Fruit fly (Drosophila melanogaster) whole organism, embryonic: ENCODE data around the gene UQCR-14L.

Experiments used
- Abd-B ChIP-seq: fragments of 200-800 bp; sonication (Bioruptor generic); optimal IDR thresholded peaks from 2 replicates; lab custom pipeline; 2018; ENCODE audit warnings: missing biosample characterization, mild to moderate bottlenecking, missing genetic modification characterization, moderate library complexity
- Ada2b ChIP-seq: fragments of 200-800 bp; sonication (Bioruptor generic); IDR thresholded peaks from 2 replicates; pipeline ENCODE4 v1.3.6; 2022; ENCODE audit warnings: missing biosample characterization, missing genetic modification characterization
- Atf6 ChIP-seq: fragments of 200-800 bp; sonication (Bioruptor generic); IDR thresholded peaks from 2 replicates; pipeline ENCODE4 v1.3.6; 2022; ENCODE audit warnings: missing biosample characterization, missing genetic modification characterization
- BEAF-32 ChIP-seq: fragments of 200-800 bp; sonication (Bioruptor generic); optimal IDR thresholded peaks from 3 replicates; lab custom pipeline; 2017; ENCODE audit warnings: missing biosample characterization, missing genetic modification characterization, mild to moderate bottlenecking, moderate library complexity, missing genetic modification reagents
- Bgb ChIP-seq: fragments of 200-800 bp; sonication (Bioruptor generic); IDR thresholded peaks from 2 replicates; pipeline ENCODE4 v1.3.6; 2022; ENCODE audit warnings: missing biosample characterization, missing genetic modification characterization; ENCODE audit not compliant: partially characterized antibody
- CG10321 ChIP-seq: fragments of 200-800 bp; sonication (Bioruptor generic); IDR thresholded peaks from 2 replicates; pipeline ENCODE4 v1.3.6; 2022; ENCODE audit warnings: missing biosample characterization, missing genetic modification characterization
- CG10565 ChIP-seq: fragments of 200-800 bp; sonication (Bioruptor generic); optimal IDR thresholded peaks from 3 replicates; lab custom pipeline; 2016; ENCODE audit warnings: missing biosample characterization, mild to moderate bottlenecking, missing genetic modification characterization
- CG11504 ChIP-seq: fragments of 200-800 bp; sonication (Bioruptor generic); optimal IDR thresholded peaks from 3 replicates; lab custom pipeline; 2019; ENCODE audit warnings: missing biosample characterization, mild to moderate bottlenecking, missing genetic modification characterization, moderate library complexity
- CG15073 ChIP-seq: fragments of 200-800 bp; sonication (Bioruptor generic); optimal IDR thresholded peaks from 2 replicates; lab custom pipeline; 2016; ENCODE audit warnings: missing biosample characterization, missing genetic modification characterization
- CG15269 ChIP-seq: fragments of 200-800 bp; sonication (Bioruptor generic); optimal IDR thresholded peaks from 2 replicates; lab custom pipeline; 2018; ENCODE audit warnings: missing biosample characterization, mild to moderate bottlenecking, missing genetic modification characterization, moderate library complexity
- CG15601 ChIP-seq: fragments of 200-800 bp; sonication (Bioruptor generic); optimal IDR thresholded peaks from 3 replicates; lab custom pipeline; 2019; ENCODE audit warnings: missing biosample characterization, mild to moderate bottlenecking, missing genetic modification characterization, moderate library complexity
- CG16813 ChIP-seq: fragments of 200-800 bp; sonication (Bioruptor generic); IDR thresholded peaks from 3 replicates; pipeline ENCODE4 v1.3.6; 2022; ENCODE audit warnings: missing biosample characterization, missing genetic modification characterization; ENCODE audit not compliant: partially characterized antibody
- CG18764 ChIP-seq: fragments of 200-800 bp; sonication (Bioruptor generic); optimal IDR thresholded peaks from 3 replicates; lab custom pipeline; 2016; ENCODE audit warnings: missing biosample characterization, missing genetic modification characterization
- CG2120 ChIP-seq: fragments of 200-800 bp; sonication (Bioruptor generic); optimal IDR thresholded peaks from 3 replicates; lab custom pipeline; 2016; ENCODE audit warnings: missing biosample characterization, missing genetic modification characterization
- CG3726 ChIP-seq: fragments of 200-800 bp; sonication (Bioruptor generic); IDR thresholded peaks from 3 replicates; pipeline ENCODE4, ENCODE4 v1.3.6; 2022; ENCODE audit warnings: missing biosample characterization, missing genetic modification characterization
- CG4424 ChIP-seq: fragments of 200-800 bp; sonication (Bioruptor generic); optimal IDR thresholded peaks from 3 replicates; lab custom pipeline; 2016; ENCODE audit warnings: missing biosample characterization, missing genetic modification characterization
- CG4617 ChIP-seq: fragments of 200-800 bp; sonication (Bioruptor generic); optimal IDR thresholded peaks from 3 replicates; lab custom pipeline; 2016; ENCODE audit warnings: missing biosample characterization, missing genetic modification characterization, borderline replicate concordance
- CG5953 ChIP-seq: fragments of 200-800 bp; sonication (Bioruptor generic); IDR thresholded peaks from 2 replicates; pipeline ENCODE4 v1.3.6; 2022; ENCODE audit warnings: missing biosample characterization, missing genetic modification characterization
- CG6654 ChIP-seq: fragments of 200-800 bp; sonication (Bioruptor generic); optimal IDR thresholded peaks from 2 replicates; lab custom pipeline; 2017; ENCODE audit warnings: missing biosample characterization, mild to moderate bottlenecking, missing genetic modification characterization
- CG6689 ChIP-seq: fragments of 200-800 bp; sonication (Bioruptor generic); IDR thresholded peaks from 2 replicates; pipeline ENCODE4 v1.3.6; 2022; ENCODE audit warnings: missing biosample characterization, missing genetic modification characterization
- CG6765 ChIP-seq: fragments of 200-800 bp; sonication (Bioruptor generic); optimal IDR thresholded peaks from 3 replicates; lab custom pipeline; 2017; ENCODE audit warnings: missing biosample characterization, mild to moderate bottlenecking, missing genetic modification characterization
- CG7271 ChIP-seq: fragments of 200-800 bp; sonication (Bioruptor generic); optimal IDR thresholded peaks from 2 replicates; lab custom pipeline; 2018; ENCODE audit warnings: missing biosample characterization, mild to moderate bottlenecking, missing genetic modification characterization, moderate library complexity
- CG7556 ChIP-seq: fragments of 200-800 bp; sonication (Bioruptor generic); optimal IDR thresholded peaks from 2 replicates; lab custom pipeline; 2017; ENCODE audit warnings: missing biosample characterization, mild to moderate bottlenecking, missing genetic modification characterization
- CG7928 ChIP-seq: fragments of 200-800 bp; sonication (Bioruptor generic); optimal IDR thresholded peaks from 2 replicates; lab custom pipeline; 2017; ENCODE audit warnings: missing biosample characterization, mild to moderate bottlenecking, missing genetic modification characterization
- CG8765 ChIP-seq: fragments of 200-800 bp; sonication (Bioruptor generic); IDR thresholded peaks from 2 replicates; pipeline ENCODE4 v1.3.6; 2022; ENCODE audit warnings: missing biosample characterization, missing genetic modification characterization
- CG9932 ChIP-seq: fragments of 200-800 bp; sonication (Bioruptor generic); IDR thresholded peaks from 2 replicates; pipeline ENCODE4 v1.3.6; 2022; ENCODE audit warnings: missing biosample characterization, missing genetic modification characterization
- CTCF ChIP-seq: fragments of 200-800 bp; sonication (Bioruptor generic); optimal IDR thresholded peaks from 2 replicates; lab custom pipeline; 2017; ENCODE audit warnings: missing biosample characterization, mild to moderate bottlenecking, missing genetic modification characterization, moderate library complexity
- Chrac-16 ChIP-seq: fragments of 200-800 bp; sonication (Bioruptor generic); optimal IDR thresholded peaks from 3 replicates; lab custom pipeline; 2016; ENCODE audit warnings: missing biosample characterization, missing genetic modification characterization
- Doc3 ChIP-seq: fragments of 200-800 bp; sonication (Bioruptor generic); IDR thresholded peaks from 3 replicates; pipeline ENCODE4 v1.3.6; 2022; ENCODE audit warnings: missing biosample characterization, missing genetic modification characterization; ENCODE audit not compliant: partially characterized antibody
- E2f1 ChIP-seq: fragments of 200-800 bp; sonication (Bioruptor generic); IDR thresholded peaks from 2 replicates; pipeline ENCODE4 v1.3.6; 2022; ENCODE audit warnings: missing biosample characterization, missing genetic modification characterization
- HLH3B ChIP-seq: fragments of 200-800 bp; sonication (Bioruptor generic); IDR thresholded peaks from 2 replicates; pipeline ENCODE4 v1.3.6; 2022; ENCODE audit warnings: missing biosample characterization, missing genetic modification characterization
- Scr ChIP-seq: fragments of 200-800 bp; sonication (Bioruptor generic); IDR thresholded peaks from 2 replicates; pipeline ENCODE4 v1.3.6; 2022; ENCODE audit warnings: missing biosample characterization, missing genetic modification characterization; ENCODE audit not compliant: partially characterized antibody
- Sox102F ChIP-seq: fragments of 200-800 bp; sonication (Bioruptor generic); optimal IDR thresholded peaks from 2 replicates; lab custom pipeline; 2018; ENCODE audit warnings: missing biosample characterization, mild to moderate bottlenecking, missing genetic modification characterization, moderate library complexity
- Xrp1 ChIP-seq: fragments of 200-800 bp; sonication (Bioruptor generic); IDR thresholded peaks from 2 replicates; pipeline ENCODE4 v1.3.6; 2022; ENCODE audit warnings: missing biosample characterization, missing genetic modification characterization
- bigmax ChIP-seq: fragments of 200-800 bp; sonication (Bioruptor generic); optimal IDR thresholded peaks from 2 replicates; lab custom pipeline; 2018; ENCODE audit warnings: missing biosample characterization, mild to moderate bottlenecking, missing genetic modification characterization
- da ChIP-seq: fragments of 200-800 bp; sonication (Bioruptor generic); optimal IDR thresholded peaks from 2 replicates; lab custom pipeline; 2016; ENCODE audit warnings: missing biosample characterization, missing genetic modification characterization
- dm ChIP-seq: fragments of 200-800 bp; sonication (Bioruptor generic); optimal IDR thresholded peaks from 3 replicates; lab custom pipeline; 2016; ENCODE audit warnings: missing biosample characterization, missing genetic modification characterization
- h ChIP-seq: fragments of >200 bp; optimal IDR thresholded peaks from 2 replicates; lab custom pipeline; 2017
- lab ChIP-seq: fragments of 200-800 bp; sonication (Bioruptor generic); optimal IDR thresholded peaks from 3 replicates; lab custom pipeline; 2017; ENCODE audit warnings: missing biosample characterization, missing genetic modification characterization, mild to moderate bottlenecking, moderate library complexity, missing genetic modification reagents
- maf-S ChIP-seq: fragments of 200-800 bp; sonication (Bioruptor generic); optimal IDR thresholded peaks from 2 replicates; lab custom pipeline; 2016; ENCODE audit warnings: missing biosample characterization, missing genetic modification characterization
- nmo ChIP-seq: fragments of 200-800 bp; sonication (Bioruptor generic); optimal IDR thresholded peaks from 2 replicates; lab custom pipeline; 2018; ENCODE audit warnings: missing biosample characterization, mild to moderate bottlenecking, missing genetic modification characterization, moderate library complexity
- p53 ChIP-seq: fragments of 200-800 bp; sonication (Bioruptor generic); optimal IDR thresholded peaks from 2 replicates; lab custom pipeline; 2016; ENCODE audit warnings: missing biosample characterization, missing genetic modification characterization
- pzg ChIP-seq: fragments of 200-800 bp; sonication (Bioruptor generic); optimal IDR thresholded peaks from 3 replicates; lab custom pipeline; 2018; ENCODE audit warnings: missing biosample characterization, mild to moderate bottlenecking, missing genetic modification characterization, moderate library complexity
- ranshi ChIP-seq: fragments of 200-800 bp; sonication (Bioruptor generic); IDR thresholded peaks from 2 replicates; pipeline ENCODE4 v1.3.6; 2022; ENCODE audit warnings: missing biosample characterization, missing genetic modification characterization
- rib ChIP-seq: fragments of 200-800 bp; sonication (Bioruptor generic); IDR thresholded peaks from 2 replicates; pipeline ENCODE4 v1.3.6; 2022; ENCODE audit warnings: missing biosample characterization, missing genetic modification characterization
- sd ChIP-seq: fragments of 200-800 bp; sonication (Bioruptor generic); optimal IDR thresholded peaks from 3 replicates; lab custom pipeline; 2018; ENCODE audit warnings: missing biosample characterization, mild to moderate bottlenecking, missing genetic modification characterization, moderate library complexity
- slp2 ChIP-seq: fragments of 200-800 bp; sonication (Bioruptor generic); optimal IDR thresholded peaks from 2 replicates; lab custom pipeline; 2016; ENCODE audit warnings: missing biosample characterization, missing genetic modification characterization
- sob ChIP-seq: fragments of 200-800 bp; sonication (Bioruptor generic); IDR thresholded peaks from 2 replicates; pipeline ENCODE4 v1.3.6; 2022; ENCODE audit warnings: missing biosample characterization, missing genetic modification characterization
- sqz ChIP-seq: fragments of 200-800 bp; sonication (Bioruptor generic); optimal IDR thresholded peaks from 3 replicates; lab custom pipeline; 2018; ENCODE audit warnings: missing biosample characterization, mild to moderate bottlenecking, missing genetic modification characterization
- stwl ChIP-seq: fragments of 200-800 bp; sonication (Bioruptor generic); optimal IDR thresholded peaks from 3 replicates; lab custom pipeline; 2018; ENCODE audit warnings: missing biosample characterization, mild to moderate bottlenecking, missing genetic modification characterization, moderate library complexity
- tin ChIP-seq: fragments of 200-800 bp; sonication (Bioruptor generic); optimal IDR thresholded peaks from 3 replicates; lab custom pipeline; 2016; ENCODE audit warnings: missing biosample characterization, missing genetic modification characterization
- wek ChIP-seq: fragments of 200-800 bp; sonication (Bioruptor generic); optimal IDR thresholded peaks from 3 replicates; lab custom pipeline; 2018; ENCODE audit warnings: missing biosample characterization, mild to moderate bottlenecking, missing genetic modification characterization, moderate library complexity

UQCR-14L gene

DNA sequence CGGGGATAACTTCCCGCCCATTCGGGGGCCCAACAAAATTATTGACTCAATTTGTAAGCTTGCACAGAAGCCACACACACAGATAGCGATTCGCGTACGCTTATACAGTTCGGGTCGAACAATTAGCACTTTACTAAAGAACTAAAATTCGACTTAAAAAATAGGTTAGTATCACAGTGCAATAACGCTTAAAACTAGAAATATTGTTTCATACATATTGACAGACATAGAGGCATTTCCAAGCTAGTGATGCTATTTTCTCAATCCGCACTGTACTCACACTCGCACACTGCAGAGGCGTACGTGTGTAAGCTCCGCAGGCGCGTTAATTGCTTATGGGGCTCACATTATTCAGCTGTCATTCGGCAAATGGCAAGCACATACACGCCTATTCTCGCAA lies 3.7 kb downstream of the UQCR-14L start (continued):
- peak; percentile 30 for TF ChIP-seq CG15269 (tag; lab: Kevin White, UChicago)
- no peak for TF ChIP-seq Sox102F (GFP tag; lab: Kevin White, UChicago)
- TF ChIP-seq CG10321 (GFP tag; lab: Robert Waterston, UW): no peak
- TF ChIP-seq CG6689 (GFP tag; lab: Robert Waterston, UW): 0 out of 2 replicates have a peak, but pooled peaks have one; percentile 43
- no peak for TF ChIP-seq Scr (GFP tag; lab: Robert Waterston, UW)
- TF ChIP-seq E2f1: no peak
- TF ChIP-seq CG7271 (tag; lab: Kevin White, UChicago): no peak
- TF ChIP-seq CG5953: no peak
- TF ChIP-seq CG10565 (GFP tag; lab: Kevin White, UChicago): no peak
- TF ChIP-seq rib (GFP tag; lab: Robert Waterston, UW): no peak
- no peak for TF ChIP-seq wek (GFP tag; lab: Kevin White, UChicago)
- TF ChIP-seq CG3726 (GFP tag; lab: Robert Waterston, UW): no peak
- no peak for TF ChIP-seq Bgb (GFP tag; lab: Robert Waterston, UW)
- TF ChIP-seq Chrac-16 (GFP tag; lab: Kevin White, UChicago): no peak
- TF ChIP-seq nmo (GFP tag; lab: Kevin White, UChicago): no peak
- TF ChIP-seq pzg: no peak
- TF ChIP-seq CG4424 (GFP tag; lab: Kevin White, UChicago): no peak
- peak; percentile 46; the same call in 1 of the 2 replicates for TF ChIP-seq sob (GFP tag; lab: Robert Waterston, UW)
- no peak for TF ChIP-seq CTCF
- no peak for TF ChIP-seq sd (tag; lab: Kevin White, UChicago)
- no peak for TF ChIP-seq Ada2b (GFP tag; lab: Robert Waterston, UW)
- peak; percentile 45 for TF ChIP-seq CG2120 (GFP tag; lab: Kevin White, UChicago)
- no peak for TF ChIP-seq sqz
- no peak for TF ChIP-seq CG18764 (GFP tag; lab: Kevin White, UChicago)
- TF ChIP-seq p53 (GFP tag; lab: Kevin White, UChicago): no peak
- peak; percentile 25 for TF ChIP-seq Abd-B (GFP tag; lab: Kevin White, UChicago)
- TF ChIP-seq CG15601 (tag; lab: Kevin White, UChicago): no peak
- no peak for TF ChIP-seq CG8765 (GFP tag; lab: Robert Waterston, UW)
- no peak for TF ChIP-seq Xrp1 (GFP tag; lab: Robert Waterston, UW)
- TF ChIP-seq lab (GFP tag; lab: Kevin White, UChicago): peak; percentile 72
- no peak for TF ChIP-seq CG15073 (GFP tag; lab: Kevin White, UChicago)
- TF ChIP-seq tin (GFP tag; lab: Kevin White, UChicago): no peak
- peak; percentile 23 for TF ChIP-seq CG7556 (GFP tag; lab: Kevin White, UChicago)
- TF ChIP-seq CG4617 (GFP tag; lab: Kevin White, UChicago): no peak
- TF ChIP-seq dm (GFP tag; lab: Kevin White, UChicago): no peak
- no peak for TF ChIP-seq ranshi (GFP tag; lab: Robert Waterston, UW)
- no peak for TF ChIP-seq slp2 (GFP tag; lab: Kevin White, UChicago)
- TF ChIP-seq BEAF-32 (GFP tag; lab: Kevin White, UChicago): no peak
- 0 out of 2 replicates have a peak, but pooled peaks have one; percentile 14 for TF ChIP-seq HLH3B (GFP tag; lab: Robert Waterston, UW)
- TF ChIP-seq da: no peak
- TF ChIP-seq h (lab: Kevin White, UChicago): no peak
- TF ChIP-seq CG6654 (GFP tag; lab: Kevin White, UChicago): no peak
- peak; percentile 38 for TF ChIP-seq CG11504 (tag; lab: Kevin White, UChicago)
- TF ChIP-seq stwl: no peak
- no peak for TF ChIP-seq bigmax (GFP tag; lab: Kevin White, UChicago)
- no peak for TF ChIP-seq maf-S (GFP tag; lab: Kevin White, UChicago)
- TF ChIP-seq CG6765 (GFP tag; lab: Kevin White, UChicago): no peak
- TF ChIP-seq Atf6: peak; percentile 50; the same call in 1 of the 2 replicates
- no peak for TF ChIP-seq CG7928 (GFP tag; lab: Kevin White, UChicago)
- no peak for TF ChIP-seq CG16813 (GFP tag; lab: Robert Waterston, UW)
- no peak for TF ChIP-seq Doc3 (GFP tag; lab: Robert Waterston, UW)
- TF ChIP-seq CG9932 (GFP tag; lab: Robert Waterston, UW): 0 out of 2 replicates have a peak, but pooled peaks have one; percentile 9
